Worm (Caenorhabditis elegans): ENCODE data around the gene acl-8.
A peak's percentile ranks its signal among the peaks of the same experiment; 100 is the strongest.

Gene acl-8

ce11 chrV:6453122-6453521 is 2.5 kb downstream of the acl-8 start, which contains the start of gene acl-9:
Gene acl-9 (plus strand): TSS chrV:6453226.
- no peak for TF ChIP-seq snpc-4 (tag; optimal IDR thresholded peaks at IDR 0.05)
- no peak for TF ChIP-seq grh-1 (GFP tag; IDR thresholded peaks at IDR 0.05)
- no peak for TF ChIP-seq egl-13 (tag; optimal IDR thresholded peaks at IDR 0.05)
- no peak for TF ChIP-seq ama-1 (optimal IDR thresholded peaks at IDR 0.05)
- no peak for TF ChIP-seq C16A3.4 (tag; optimal IDR thresholded peaks at IDR 0.05)
- no peak for TF ChIP-seq tlp-1 (tag; optimal IDR thresholded peaks at IDR 0.05)
- TF ChIP-seq skn-1 (tag; optimal IDR thresholded peaks at IDR 0.05): no peak
- TF ChIP-seq lin-35 (GFP tag; optimal IDR thresholded peaks at IDR 0.05): no peak
- TF ChIP-seq elt-2 (tag; optimal IDR thresholded peaks at IDR 0.05): no peak
- TF ChIP-seq Y116A8C.19 (tag; optimal IDR thresholded peaks at IDR 0.05; ENCODE audit: borderline replicate concordance): no peak
- TF ChIP-seq nhr-85 (tag): no peak
- no peak for TF ChIP-seq fkh-8 (tag; optimal IDR thresholded peaks at IDR 0.05)
- TF ChIP-seq hlh-4 (tag; optimal IDR thresholded peaks at IDR 0.05): no peak
- no peak for TF ChIP-seq rnt-1 (tag; optimal IDR thresholded peaks at IDR 0.05)
- TF ChIP-seq zag-1 (tag; optimal IDR thresholded peaks at IDR 0.05): no peak
- no peak for TF ChIP-seq ces-1 (GFP tag; optimal IDR thresholded peaks at IDR 0.05)
- TF ChIP-seq xbp-1 (tag; optimal IDR thresholded peaks at IDR 0.05): no peak

ce11 chrV:6456903-6457302 is 6.2 kb downstream of the acl-8 start:
- TF ChIP-seq ztf-4 (tag; optimal IDR thresholded peaks at IDR 0.05): no peak
- no peak for TF ChIP-seq hlh-17 (GFP tag; optimal IDR thresholded peaks at IDR 0.05; ENCODE audit: borderline replicate concordance)
- no peak for TF ChIP-seq fkh-8 (tag; optimal IDR thresholded peaks at IDR 0.05)
- TF ChIP-seq mep-1 (tag; optimal IDR thresholded peaks at IDR 0.05): no peak
- TF ChIP-seq nhr-71 (tag; optimal IDR thresholded peaks at IDR 0.05): no peak

ce11 chrV:6458302-6458998 is 7.8 kb downstream of the acl-8 start:
- TF ChIP-seq blmp-1 (tag; optimal IDR thresholded peaks at IDR 0.05) (peak; percentile 57), ztf-11 (tag; optimal IDR thresholded peaks at IDR 0.05) (peak in 1 of 2 experiments; percentile 3), snpc-4 (tag; optimal IDR thresholded peaks at IDR 0.05) (no peak), fkh-4 (tag; optimal IDR thresholded peaks at IDR 0.05; ENCODE audit: borderline replicate concordance) (no peak), elt-3 (tag; optimal IDR thresholded peaks at IDR 0.05) (peak in 1 of 6 experiments; percentile 43), Y116A8C.19 (tag; optimal IDR thresholded peaks at IDR 0.05; ENCODE audit: borderline replicate concordance) (no peak), hpl-2 (GFP tag; optimal IDR thresholded peaks at IDR 0.05) (no peak), ama-1 (optimal IDR thresholded peaks at IDR 0.05) (no peak), nhr-11 (tag; optimal IDR thresholded peaks at IDR 0.05) (no peak), nhr-90 (tag; optimal IDR thresholded peaks at IDR 0.05; ENCODE audit: poor library complexity) (no peak), aly-2 (tag; optimal IDR thresholded peaks at IDR 0.05) (no peak), tbx-2 (tag; optimal IDR thresholded peaks at IDR 0.05) (no peak), nhr-12 (tag; optimal IDR thresholded peaks at IDR 0.05) (no peak), efl-1 (optimal IDR thresholded peaks at IDR 0.05) (no peak), efl-1 (GFP tag; optimal IDR thresholded peaks at IDR 0.05 in 1 of 2) (peak in 1 of 2 experiments; percentile 62), dsc-1 (tag; optimal IDR thresholded peaks at IDR 0.05) (no peak), dpl-1 (GFP tag; optimal IDR thresholded peaks at IDR 0.05) (peak in 1 of 3 experiments; percentile 1), nhr-28 (tag; optimal IDR thresholded peaks at IDR 0.05) (no peak), lin-14 (GFP tag; optimal IDR thresholded peaks at IDR 0.05) (peak; percentile 50), zag-1 (tag; optimal IDR thresholded peaks at IDR 0.05) (no peak)

- TF ChIP-seq pqm-1 (tag; optimal IDR thresholded peaks at IDR 0.05) (no peak), nhr-85 (tag) (peak; percentile 5), ceh-63 (GFP tag; optimal IDR thresholded peaks at IDR 0.05) (peak; percentile 16)
Measured at ce11 chrV:6461250-6461649, 10.6 kb downstream of the acl-8 start.
